Worm (Caenorhabditis elegans): ENCODE results near the gene C39B5.10.

DNA sequence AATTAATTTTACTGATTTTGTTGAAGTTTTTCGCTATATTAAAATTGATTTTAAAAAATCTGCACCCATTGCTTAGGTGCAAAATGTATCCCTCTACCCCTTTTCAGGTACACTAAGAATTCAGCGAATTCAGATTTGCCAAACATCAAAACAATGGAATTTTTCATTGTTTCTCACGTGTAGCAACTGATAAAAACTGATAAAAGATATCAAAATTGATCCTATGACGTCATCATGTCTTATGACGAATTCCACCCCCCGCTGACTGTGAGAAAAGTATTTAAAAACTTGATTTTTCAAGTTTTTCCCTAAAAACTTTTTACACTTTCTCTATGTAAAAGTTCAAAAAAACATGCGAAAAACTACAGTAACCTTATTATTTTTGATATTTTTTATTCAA lies 41.1 kb upstream of the C39B5.10 start, which contains the start of gene Y54F10BM.22:
- TF ChIP-seq snpc-4 (tag; optimal IDR thresholded peaks at IDR 0.05) (no peak), eor-1 (tag; optimal IDR thresholded peaks at IDR 0.05) (no peak), R02D3.7 (tag; optimal IDR thresholded peaks at IDR 0.05) (no peak)

All from whole organism, L3 larva.